Worm (Caenorhabditis elegans): ENCODE data around the gene clec-27.

Gene clec-27

DNA sequence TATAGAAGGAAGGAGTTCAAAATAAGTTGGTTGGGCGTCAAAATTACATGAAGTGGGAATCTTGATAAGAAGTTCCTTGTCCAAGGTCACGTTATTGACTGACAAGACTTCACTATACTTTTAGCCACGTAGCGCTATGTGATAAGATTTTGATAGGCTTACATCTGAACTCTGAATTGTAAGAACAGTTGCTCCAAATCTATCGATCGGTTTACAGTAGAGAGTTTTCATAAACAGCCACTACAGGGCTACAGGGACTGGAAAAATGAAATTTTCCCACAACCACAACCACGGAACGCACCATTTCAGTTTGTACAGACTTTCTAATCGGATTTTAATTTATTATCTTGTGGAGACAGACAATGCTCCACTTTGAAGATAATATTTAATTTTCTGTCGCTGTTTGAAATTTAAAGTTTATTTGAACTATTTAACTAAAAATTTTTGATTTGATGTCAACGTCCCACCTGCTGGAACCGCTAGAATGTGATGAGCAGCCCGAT lies 3.6 kb downstream of the clec-27 start, which contains the start of the genes clec-31 and clec-22:
Gene clec-31, minus strand, starts transcription at position 101 of the 503 bp plus-strand sequence.
Gene clec-22, plus strand, starts transcription at position 453 of the 503 bp plus-strand sequence.
- no peak for TF ChIP-seq fkh-10 (GFP tag; optimal IDR thresholded peaks at IDR 0.05)
- no peak for TF ChIP-seq hlh-30 (tag; optimal IDR thresholded peaks at IDR 0.05; ENCODE audit: insufficient read depth)
- no peak for TF ChIP-seq ceh-62 (tag; optimal IDR thresholded peaks at IDR 0.05)
- no peak for TF ChIP-seq daf-16 (GFP tag; optimal IDR thresholded peaks at IDR 0.05)
- TF ChIP-seq daf-16 (tag; optimal IDR thresholded peaks at IDR 0.05) = no peak
- TF ChIP-seq nhr-77 (tag; optimal IDR thresholded peaks at IDR 0.05) = no peak

DNA sequence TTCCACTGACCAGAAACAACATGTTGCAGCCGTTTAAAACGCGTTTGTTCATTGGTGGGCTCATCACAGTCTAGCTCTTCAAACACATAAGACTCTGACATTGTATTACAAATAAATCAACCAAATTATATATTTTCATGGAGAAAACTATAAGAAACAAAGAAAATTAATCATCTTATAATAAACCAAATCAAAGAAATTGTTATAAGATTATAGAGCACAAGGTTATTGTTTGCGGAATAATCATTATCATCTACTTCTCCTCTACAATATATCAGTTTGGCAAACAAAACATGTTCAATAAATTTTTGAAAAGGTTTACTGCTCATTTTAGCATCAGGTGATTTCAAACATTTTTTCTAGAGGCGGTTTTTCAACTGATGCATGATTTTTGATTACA lies 7.3 kb downstream of the clec-27 start, which contains the start of the genes clec-32 and clec-24:
Gene clec-32, minus strand, starts transcription at position 101 of the 400 bp plus-strand sequence.
Gene clec-24, plus strand, starts transcription at position 294 of the 400 bp plus-strand sequence.
- TF ChIP-seq tag-97 (GFP tag; IDR thresholded peaks at IDR 0.05) (no peak), mdt-29 (GFP tag; IDR thresholded peaks at IDR 0.05) (no peak), F26F4.8 (GFP tag; conservative IDR thresholded peaks at IDR 0.05) (no peak), nhr-237 (tag; optimal IDR thresholded peaks at IDR 0.05) (no peak), Y75B8A.6 (GFP tag; IDR thresholded peaks at IDR 0.05) (no peak), zfp-3 (GFP tag; conservative IDR thresholded peaks at IDR 0.05) (no peak)

DNA sequence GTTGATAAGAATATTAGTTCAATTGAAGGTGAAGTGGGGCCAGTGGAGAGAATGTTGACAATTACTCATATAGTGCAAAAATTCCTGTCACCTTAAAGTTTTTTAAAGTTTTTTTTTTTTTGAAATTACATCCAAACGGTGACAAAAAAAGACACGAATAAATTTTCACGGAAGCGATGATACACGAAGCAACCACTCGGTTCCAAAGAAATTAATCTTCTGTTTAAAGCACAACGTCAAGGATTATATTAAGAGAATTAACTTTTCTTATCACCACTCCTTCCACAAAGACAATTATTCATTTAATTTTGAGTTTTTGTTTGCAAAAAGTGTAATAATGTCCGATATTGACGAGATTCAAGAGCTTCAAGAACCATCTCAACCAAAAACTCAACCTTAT lies 11.0 kb downstream of the clec-27 start, which contains the start of gene clec-28:
Gene clec-28, plus strand, starts transcription at position 301 of the 400 bp plus-strand sequence.
- TF ChIP-seq fkh-10 (GFP tag; optimal IDR thresholded peaks at IDR 0.05) (no peak), ztf-7 (tag; optimal IDR thresholded peaks at IDR 0.05) (no peak), hlh-11 (tag; optimal IDR thresholded peaks at IDR 0.05) (no peak), nhr-11 (tag; optimal IDR thresholded peaks at IDR 0.05) (no peak), T20F7.1 (GFP tag; optimal IDR thresholded peaks at IDR 0.05) (no peak), daf-16 (GFP tag; optimal IDR thresholded peaks at IDR 0.05) (no peak), daf-16 (tag; optimal IDR thresholded peaks at IDR 0.05) (no peak), skn-1 (tag; optimal IDR thresholded peaks at IDR 0.05) (no peak), D1046.2 (GFP tag; IDR thresholded peaks at IDR 0.05) (no peak), pha-4 (GFP tag; IDR thresholded peaks at IDR 0.05) (no peak), pha-4 (tag; optimal IDR thresholded peaks at IDR 0.05) (no peak), ztf-11 (tag; optimal IDR thresholded peaks at IDR 0.05) (no peak), snpc-1.2 (GFP tag; IDR thresholded peaks at IDR 0.05) (no peak), mep-1 (tag; optimal IDR thresholded peaks at IDR 0.05) (no peak), madf-5 (GFP tag; IDR thresholded peaks at IDR 0.05) (no peak), ctbp-1 (GFP tag; IDR thresholded peaks at IDR 0.05) (no peak), nhr-76 (tag; optimal IDR thresholded peaks at IDR 0.05) (no peak), arid-1 (GFP tag; conservative IDR thresholded peaks at IDR 0.05) (no peak), tag-97 (GFP tag; IDR thresholded peaks at IDR 0.05) (no peak), daf-12 (tag; optimal IDR thresholded peaks at IDR 0.05) (no peak)

DNA sequence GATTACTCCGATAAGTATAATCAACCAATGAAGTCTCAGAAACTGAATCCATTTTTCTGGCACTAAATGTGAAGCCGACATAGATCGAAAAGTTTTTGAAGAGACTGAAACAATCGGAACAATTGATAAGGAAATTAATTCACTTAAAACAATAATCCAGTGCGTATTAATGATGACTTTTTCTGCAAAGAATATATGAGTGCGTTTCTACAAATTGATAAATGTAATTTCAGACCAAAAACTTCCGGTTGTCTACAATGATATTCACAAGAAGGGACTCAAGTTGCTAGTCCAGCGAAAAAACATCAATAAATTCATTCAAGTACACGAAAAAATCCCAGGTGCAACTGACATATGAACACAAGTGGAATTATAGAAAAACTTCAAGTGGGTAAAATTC lies 15.3 kb downstream of the clec-27 start, which contains the start of gene clec-33:
Gene clec-33, minus strand, starts transcription at position 101 of the 400 bp plus-strand sequence.
- TF ChIP-seq dmd-9 (GFP tag; IDR thresholded peaks at IDR 0.05) (no peak), ZK546.5 (tag; optimal IDR thresholded peaks at IDR 0.05) (no peak), D1046.2 (GFP tag; IDR thresholded peaks at IDR 0.05) (no peak), lin-39 (tag; optimal IDR thresholded peaks at IDR 0.05) (no peak), lir-3 (tag; optimal IDR thresholded peaks at IDR 0.05) (no peak), egl-43 (GFP tag; IDR thresholded peaks at IDR 0.05) (no peak), nhr-48 (tag; optimal IDR thresholded peaks at IDR 0.05) (no peak), mdl-1 (tag; optimal IDR thresholded peaks at IDR 0.05) (no peak), pqm-1 (tag; optimal IDR thresholded peaks at IDR 0.05) (no peak), daf-8 (GFP tag; IDR thresholded peaks at IDR 0.05) (no peak), lin-15B (tag; optimal IDR thresholded peaks at IDR 0.05) (no peak), lim-7 (GFP tag; IDR thresholded peaks at IDR 0.05) (no peak), hif-1 (tag; optimal IDR thresholded peaks at IDR 0.05) (no peak)
